Worm (Caenorhabditis elegans): ENCODE results near the gene F49F1.2.

DNA sequence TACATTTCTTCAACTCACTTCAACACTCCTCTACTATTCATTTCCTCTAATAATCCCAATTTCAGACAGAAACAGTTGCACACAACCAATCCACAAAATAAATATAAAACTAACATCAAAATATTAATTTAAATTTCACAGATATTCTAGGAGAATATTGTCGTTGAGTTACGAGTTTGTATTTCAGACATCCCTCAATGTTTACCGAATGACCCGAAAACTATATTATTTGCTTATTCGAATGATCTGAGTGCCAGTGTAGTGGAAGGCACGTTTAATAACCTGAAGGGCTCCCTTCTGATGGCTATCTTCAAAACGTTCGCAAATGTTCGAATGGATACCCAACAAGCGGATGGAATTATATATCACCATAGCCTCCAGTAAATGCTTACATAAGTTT lies 29.0 kb downstream of the F49F1.2 start, which contains the start of gene R07C12.3:
- TF ChIP-seq ztf-11 (tag; optimal IDR thresholded peaks at IDR 0.05) (no peak), nhr-237 (tag; optimal IDR thresholded peaks at IDR 0.05) (no peak), skn-1 (tag; optimal IDR thresholded peaks at IDR 0.05) (no peak), lsy-2 (tag; optimal IDR thresholded peaks at IDR 0.05) (no peak), unc-62 (GFP tag; optimal IDR thresholded peaks at IDR 0.05) (no peak), zag-1 (tag; optimal IDR thresholded peaks at IDR 0.05) (no peak), mdl-1 (tag; optimal IDR thresholded peaks at IDR 0.05) (no peak), elt-1 (tag; optimal IDR thresholded peaks at IDR 0.05) (no peak), dmd-4 (tag; optimal IDR thresholded peaks at IDR 0.05) (no peak), lin-39 (tag; optimal IDR thresholded peaks at IDR 0.05) (no peak), nhr-11 (tag; optimal IDR thresholded peaks at IDR 0.05) (no peak)
